Fruit fly (Drosophila melanogaster): ENCODE data around the gene CG12065.

DNA sequence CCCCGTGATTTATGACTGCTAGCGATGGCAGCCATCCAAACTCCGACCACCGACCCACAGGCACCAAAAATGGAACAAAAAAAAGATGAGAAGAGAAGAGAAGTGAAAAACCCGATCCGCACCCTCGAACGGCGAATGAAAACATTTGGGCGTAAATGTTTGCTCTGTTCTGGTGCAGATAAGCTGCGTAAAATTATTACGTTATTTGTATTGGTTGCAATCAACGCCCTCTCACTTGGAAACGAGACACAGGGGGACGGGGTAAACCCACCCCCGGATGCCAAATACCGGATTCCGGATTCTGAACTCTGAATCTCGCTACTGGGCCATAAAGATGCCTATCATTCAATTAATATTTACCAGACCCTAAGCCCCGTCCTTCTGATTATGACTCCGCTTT lies 62.9 kb downstream of the CG12065 start:
- no peak for TF ChIP-seq caup (GFP tag; optimal IDR thresholded peaks at IDR 0.05; ENCODE audit: severe bottlenecking)
- TF ChIP-seq Camta (GFP tag; optimal IDR thresholded peaks at IDR 0.05): no peak
- no peak for TF ChIP-seq Jarid2 (GFP tag; optimal IDR thresholded peaks at IDR 0.05)
- no peak for TF ChIP-seq CG8290 (GFP tag; optimal IDR thresholded peaks at IDR 0.05)
- TF ChIP-seq CG8290 (tag; optimal IDR thresholded peaks at IDR 0.05): no peak
- no peak for TF ChIP-seq crp (GFP tag; optimal IDR thresholded peaks at IDR 0.05)
- TF ChIP-seq fd64A (GFP tag; optimal IDR thresholded peaks at IDR 0.05): no peak
- no peak for TF ChIP-seq pan (optimal IDR thresholded peaks at IDR 0.05)
- TF ChIP-seq pan (GFP tag; optimal IDR thresholded peaks at IDR 0.05 in 1 of 2, IDR thresholded peaks at IDR 0.05 in 1 of 2): no peak
- no peak for TF ChIP-seq CG9817 (tag; optimal IDR thresholded peaks at IDR 0.05)
- TF ChIP-seq CG15514 (GFP tag; optimal IDR thresholded peaks at IDR 0.05): no peak
- no peak for TF ChIP-seq ind (GFP tag; optimal IDR thresholded peaks at IDR 0.05)

Data from whole organism, embryonic.